Worm (Caenorhabditis elegans) whole organism, L4 larva: ENCODE results near the gene daf-14.

ENCODE experiments used
- F10B5.3 ChIP-seq: sonication (generic microtip); optimal IDR thresholded peaks from 2 replicates; lab custom pipeline; 2016; ENCODE audit warnings: mild to moderate bottlenecking, missing genetic modification characterization, missing compliant biosample characterization
- F26F4.8 ChIP-seq: fragments of 200-800 bp; sonication (Bioruptor generic); conservative IDR thresholded peaks from 2 replicates; pipeline ENCODE4 v1.3.6; 2022; ENCODE audit warnings: missing genetic modification characterization, missing compliant biosample characterization
- F37D6.2 ChIP-seq: sonication (generic microtip); optimal IDR thresholded peaks from 2 replicates; lab custom pipeline; 2016; ENCODE audit warnings: mild to moderate bottlenecking, missing genetic modification characterization, missing compliant biosample characterization
- R02D3.7 ChIP-seq: fragments of 150-350 bp; sonication (generic microtip); optimal IDR thresholded peaks from 3 replicates; lab custom pipeline; 2014; ENCODE audit warnings: missing biosample characterization, missing genetic modification characterization
- Y48G9A.11 ChIP-seq: fragments of 200-800 bp; sonication (Bioruptor generic); IDR thresholded peaks from 2 replicates; pipeline ENCODE4 v1.3.6; 2022; ENCODE audit warnings: missing genetic modification reagents, missing genetic modification characterization, missing compliant biosample characterization
- Y75B8A.6 ChIP-seq: fragments of 200-800 bp; sonication (Bioruptor generic); IDR thresholded peaks from 2 replicates; pipeline ENCODE4 v1.3.6; 2022; ENCODE audit warnings: missing genetic modification reagents, missing genetic modification characterization, missing compliant biosample characterization
- ama-1 ChIP-seq: fragments of 150-350 bp; optimal IDR thresholded peaks from 2 replicates; lab custom pipeline; 2014; ENCODE audit warnings: inconsistent platforms, mixed read lengths
- arid-1 ChIP-seq: fragments of 200-800 bp; sonication (Bioruptor generic); conservative IDR thresholded peaks from 2 replicates; pipeline ENCODE4 v1.3.6; 2022; ENCODE audit warnings: missing genetic modification reagents, missing genetic modification characterization, missing compliant biosample characterization
- attf-4 ChIP-seq: sonication (generic microtip); optimal IDR thresholded peaks from 3 replicates; lab custom pipeline; 2017; ENCODE audit warnings: missing biosample characterization, missing genetic modification characterization
- ceh-28 ChIP-seq: fragments of 150-350 bp; optimal IDR thresholded peaks from 2 replicates; lab custom pipeline; 2014; ENCODE audit warnings: missing biosample characterization, missing genetic modification reagents, missing genetic modification characterization
- ceh-32 ChIP-seq: sonication (generic microtip); optimal IDR thresholded peaks from 2 replicates; lab custom pipeline; 2016; ENCODE audit warnings: mild to moderate bottlenecking, missing genetic modification characterization, missing compliant biosample characterization; ENCODE audit not compliant: poor library complexity
- ceh-44 ChIP-seq: fragments of 200-800 bp; sonication (Bioruptor generic); IDR thresholded peaks from 2 replicates; pipeline ENCODE4 v1.3.6; 2022; ENCODE audit warnings: missing genetic modification reagents, missing genetic modification characterization, missing compliant biosample characterization
- ceh-62 ChIP-seq: sonication (generic microtip); optimal IDR thresholded peaks from 2 replicates; lab custom pipeline; 2017; ENCODE audit warnings: missing biosample characterization, missing genetic modification characterization
- ceh-82 ChIP-seq: sonication (generic microtip); optimal IDR thresholded peaks from 2 replicates; lab custom pipeline; 2017; ENCODE audit warnings: missing biosample characterization, missing genetic modification characterization
- ces-1 ChIP-seq: fragments of 150-350 bp; sonication (generic microtip); optimal IDR thresholded peaks from 4 replicates; lab custom pipeline; 2014; ENCODE audit warnings: missing biosample characterization, missing genetic modification reagents, missing genetic modification characterization
- cey-2 ChIP-seq: sonication (generic microtip); optimal IDR thresholded peaks from 3 replicates; lab custom pipeline; 2017; ENCODE audit warnings: missing genetic modification characterization, mild to moderate bottlenecking, missing compliant biosample characterization, antibody characterized with exemption, borderline replicate concordance; ENCODE audit not compliant: insufficient read depth
- daf-12 ChIP-seq: fragments of 150-350 bp; optimal IDR thresholded peaks from 2 replicates; lab custom pipeline; 2014; ENCODE audit warnings: missing biosample characterization, missing genetic modification reagents, missing genetic modification characterization
- daf-16 ChIP-seq, 3 experiments: sonication (generic microtip); optimal IDR thresholded peaks; 2 replicates each; lab custom pipeline; 2016 to 2017; ENCODE audit warnings: missing genetic modification characterization in 3 of 3, missing genetic modification reagents in 3 of 3, mild to moderate bottlenecking in 2 of 3, missing compliant biosample characterization in 2 of 3, missing biosample characterization in 1 of 3, moderate library complexity in 1 of 3
- dpl-1 ChIP-seq: fragments of 150-350 bp; optimal IDR thresholded peaks from 2 replicates; lab custom pipeline; 2014; ENCODE audit warnings: missing biosample characterization, missing genetic modification reagents, missing genetic modification characterization
- fkh-10 ChIP-seq: fragments of 150-350 bp; optimal IDR thresholded peaks from 2 replicates; lab custom pipeline; 2014; ENCODE audit warnings: missing biosample characterization, missing genetic modification reagents, missing genetic modification characterization
- gei-8 ChIP-seq: fragments of 200-800 bp; sonication (Bioruptor generic); optimal IDR thresholded peaks from 2 replicates; lab custom pipeline; 2018; ENCODE audit warnings: mild to moderate bottlenecking, missing genetic modification characterization, missing compliant biosample characterization
- hif-1 ChIP-seq, 2 experiments: sonication (generic microtip); optimal IDR thresholded peaks; 2 replicates each; lab custom pipeline; 2016 to 2017; ENCODE audit warnings: missing compliant biosample characterization in 2 of 2, missing genetic modification characterization in 2 of 2, missing genetic modification reagents in 2 of 2, missing genotype in 2 of 2, mild to moderate bottlenecking in 1 of 2
- hlh-11 ChIP-seq: fragments of 200-800 bp; sonication (Bioruptor generic); optimal IDR thresholded peaks from 2 replicates; lab custom pipeline; 2018; ENCODE audit warnings: mild to moderate bottlenecking, missing genetic modification characterization, missing compliant biosample characterization
- hmg-1.1 ChIP-seq: fragments of 200-800 bp; sonication (Bioruptor generic); IDR thresholded peaks from 2 replicates; pipeline ENCODE4 v1.3.6; 2022; ENCODE audit warnings: missing genetic modification reagents, missing genetic modification characterization, missing compliant biosample characterization
- lin-15B ChIP-seq: fragments of 150-350 bp; sonication (generic microtip); optimal IDR thresholded peaks from 3 replicates; lab custom pipeline; 2014; ENCODE audit warnings: missing biosample characterization, missing genetic modification characterization
- lin-29 ChIP-seq: fragments of 200-800 bp; sonication (Bioruptor generic); IDR thresholded peaks from 2 replicates; pipeline ENCODE4 v1.3.6; 2022; ENCODE audit warnings: missing genetic modification reagents, missing genetic modification characterization, missing compliant biosample characterization
- lin-39 ChIP-seq: fragments of 150-350 bp; optimal IDR thresholded peaks from 2 replicates; lab custom pipeline; 2014; ENCODE audit warnings: missing biosample characterization, missing genetic modification reagents, missing genetic modification characterization
- lsy-2 ChIP-seq, 2 experiments: fragments of 150-350 bp in 1 of 2; sonication (generic microtip) in 1 of 2; optimal IDR thresholded peaks; 2 replicates each; lab custom pipeline; 2014 to 2017; ENCODE audit warnings: missing biosample characterization in 2 of 2, missing genetic modification characterization in 2 of 2
- madf-9 ChIP-seq: fragments of 200-800 bp; sonication (Bioruptor generic); conservative IDR thresholded peaks from 2 replicates; pipeline ENCODE4 v1.3.6; 2022; ENCODE audit warnings: missing genetic modification reagents, missing genetic modification characterization, missing compliant biosample characterization
- mdt-29 ChIP-seq: fragments of 200-800 bp; sonication (Bioruptor generic); IDR thresholded peaks from 2 replicates; pipeline ENCODE4 v1.3.6; 2022; ENCODE audit warnings: missing genetic modification reagents, missing genetic modification characterization, missing compliant biosample characterization
- mxl-3 ChIP-seq: fragments of 200-800 bp; sonication (Bioruptor generic); optimal IDR thresholded peaks from 2 replicates; lab custom pipeline; 2018; ENCODE audit warnings: mild to moderate bottlenecking, missing genetic modification characterization, missing compliant biosample characterization
- nhr-10 ChIP-seq: fragments of 150-350 bp; optimal IDR thresholded peaks from 2 replicates; lab custom pipeline; 2014; ENCODE audit warnings: missing biosample characterization, missing genetic modification characterization
- nhr-102 ChIP-seq: sonication (generic microtip); optimal IDR thresholded peaks from 2 replicates; lab custom pipeline; 2016; ENCODE audit warnings: mild to moderate bottlenecking, missing genetic modification characterization, moderate library complexity, missing compliant biosample characterization
- nhr-111 ChIP-seq: fragments of 200-800 bp; sonication (Bioruptor generic); optimal IDR thresholded peaks from 2 replicates; lab custom pipeline; 2018; ENCODE audit warnings: mild to moderate bottlenecking, missing genetic modification characterization, missing compliant biosample characterization
- nhr-237 ChIP-seq: sonication (generic microtip); optimal IDR thresholded peaks from 2 replicates; lab custom pipeline; 2017; ENCODE audit warnings: missing biosample characterization, missing genetic modification characterization
- nhr-25 ChIP-seq: sonication (generic microtip); optimal IDR thresholded peaks from 2 replicates; lab custom pipeline; 2017; ENCODE audit warnings: missing genetic modification characterization, mild to moderate bottlenecking, missing compliant biosample characterization, antibody characterized with exemption, moderate library complexity, borderline replicate concordance; ENCODE audit not compliant: insufficient read depth
- nhr-28 ChIP-seq: fragments of 150-350 bp; optimal IDR thresholded peaks from 2 replicates; lab custom pipeline; 2014; ENCODE audit warnings: missing biosample characterization, missing genetic modification characterization
- nhr-41 ChIP-seq: fragments of 200-800 bp; sonication (Bioruptor generic); IDR thresholded peaks from 2 replicates; pipeline ENCODE4 v1.3.6; 2022; ENCODE audit warnings: missing genetic modification reagents, missing genetic modification characterization, missing compliant biosample characterization
- nhr-42 ChIP-seq: fragments of 200-800 bp; sonication (Bioruptor generic); IDR thresholded peaks from 2 replicates; pipeline ENCODE4 v1.3.6; 2022; ENCODE audit warnings: missing genetic modification characterization, missing compliant biosample characterization
- nhr-77 ChIP-seq: fragments of 150-350 bp; optimal IDR thresholded peaks from 2 replicates; lab custom pipeline; 2014; ENCODE audit warnings: missing biosample characterization, missing genetic modification characterization
- sdz-12 ChIP-seq: fragments of 200-800 bp; sonication (Bioruptor generic); optimal IDR thresholded peaks from 2 replicates; lab custom pipeline; 2018; ENCODE audit warnings: mild to moderate bottlenecking, missing genetic modification characterization, missing compliant biosample characterization
- set-16 ChIP-seq: fragments of 200-800 bp; sonication (Bioruptor generic); IDR thresholded peaks from 2 replicates; pipeline ENCODE4 v1.3.6; 2022; ENCODE audit warnings: missing genetic modification reagents, missing genetic modification characterization, missing compliant biosample characterization
- snpc-1.2 ChIP-seq: fragments of 200-800 bp; sonication (Bioruptor generic); IDR thresholded peaks from 2 replicates; pipeline ENCODE4 v1.3.6; 2022; ENCODE audit warnings: missing genetic modification reagents, missing genetic modification characterization, missing compliant biosample characterization
- snpc-4 ChIP-seq: fragments of 150-350 bp; optimal IDR thresholded peaks from 2 replicates; lab custom pipeline; 2014; ENCODE audit warnings: missing biosample characterization, missing genetic modification characterization
- spr-1 ChIP-seq: sonication (generic microtip); optimal IDR thresholded peaks from 2 replicates; lab custom pipeline; 2016; ENCODE audit warnings: mild to moderate bottlenecking, missing genetic modification characterization, missing compliant biosample characterization
- spr-3 ChIP-seq: fragments of 200-800 bp; sonication (Bioruptor generic); optimal IDR thresholded peaks from 2 replicates; lab custom pipeline; 2018; ENCODE audit warnings: mild to moderate bottlenecking, missing genetic modification characterization, missing compliant biosample characterization
- zfp-3 ChIP-seq: fragments of 200-800 bp; sonication (Bioruptor generic); conservative IDR thresholded peaks from 2 replicates; pipeline ENCODE4 v1.3.6; 2022; ENCODE audit warnings: missing genetic modification reagents, missing genetic modification characterization, missing compliant biosample characterization
- zip-11 ChIP-seq: fragments of 200-800 bp; sonication (Bioruptor generic); IDR thresholded peaks from 2 replicates; pipeline ENCODE4 v1.3.6; 2022; ENCODE audit warnings: missing genetic modification characterization, missing compliant biosample characterization
- zip-2 ChIP-seq: fragments of 150-350 bp; optimal IDR thresholded peaks from 2 replicates; lab custom pipeline; 2014; ENCODE audit warnings: missing biosample characterization, missing genetic modification characterization
- ztf-11 ChIP-seq: fragments of 150-350 bp; optimal IDR thresholded peaks from 2 replicates; lab custom pipeline; 2014; ENCODE audit warnings: missing biosample characterization, missing genetic modification characterization

daf-14 gene

ce11 chrIV:10245666-10246210 is 4.7 kb upstream of the daf-14 start, which contains the start of gene F01G10.10 (continued):
- TF ChIP-seq nhr-10 (tag; lab: Kevin White, UChicago), result no peak
- TF ChIP-seq mdt-29, result no peak
- no peak for TF ChIP-seq nhr-237
- TF ChIP-seq lin-15B (tag; lab: Kevin White, UChicago), result no peak
- TF ChIP-seq hif-1 (tag; optimal IDR thresholded peaks at IDR 0.05; lab: Kevin White, UChicago), result no peak
- no peak for TF ChIP-seq ztf-11
- TF ChIP-seq lsy-2 (tag; optimal IDR thresholded peaks at IDR 0.05; lab: Kevin White, UChicago), result no peak
- no peak for TF ChIP-seq zip-11 (GFP tag; lab: Robert Waterston, UW)
- TF ChIP-seq Y48G9A.11, result 0 out of 2 replicates have a peak, but pooled peaks have one; percentile 35
- no peak for TF ChIP-seq daf-12 (tag; lab: Kevin White, UChicago)
- peak; percentile 25 for TF ChIP-seq nhr-102 (tag; lab: Kevin White, UChicago)
- TF ChIP-seq R02D3.7, result no peak
- no peak for TF ChIP-seq cey-2 (tag; lab: Kevin White, UChicago)
- TF ChIP-seq ceh-62 (tag; lab: Kevin White, UChicago), result no peak
- TF ChIP-seq lin-29, result no peak
- no peak for TF ChIP-seq ceh-44 (GFP tag; lab: Robert Waterston, UW)
- TF ChIP-seq hmg-1.1, result no peak
- TF ChIP-seq ceh-32 (tag; lab: Kevin White, UChicago), result no peak
- no peak for TF ChIP-seq nhr-42 (GFP tag; lab: Robert Waterston, UW)
- TF ChIP-seq snpc-1.2 (GFP tag; lab: Robert Waterston, UW), result no peak
- no peak for TF ChIP-seq nhr-41 (GFP tag; lab: Robert Waterston, UW)
- no peak for TF ChIP-seq set-16 (GFP tag; lab: Robert Waterston, UW)
- TF ChIP-seq snpc-4 (tag; lab: Kevin White, UChicago), result no peak
- TF ChIP-seq gei-8 (GFP tag; lab: Kevin White, UChicago), result no peak
- TF ChIP-seq spr-3 (GFP tag; lab: Kevin White, UChicago), result no peak
- 0 out of 2 replicates have a peak, but pooled peaks have one; percentile 60 for TF ChIP-seq arid-1 (GFP tag; lab: Robert Waterston, UW)
- TF ChIP-seq F26F4.8 (GFP tag; lab: Robert Waterston, UW), result no peak
- peak; percentile 2 for TF ChIP-seq mxl-3
- TF ChIP-seq sdz-12, result no peak
- no peak for TF ChIP-seq lin-39 (tag; lab: Kevin White, UChicago)
- TF ChIP-seq daf-16 (GFP tag; optimal IDR thresholded peaks at IDR 0.05; lab: Kevin White, UChicago), result no peak
- peak; percentile 12 for TF ChIP-seq daf-16 (tag; optimal IDR thresholded peaks at IDR 0.05; lab: Kevin White, UChicago)
- no peak for TF ChIP-seq madf-9 (GFP tag; lab: Robert Waterston, UW)
- peak; percentile 3; the same call in 1 of the 2 replicates for TF ChIP-seq Y75B8A.6
- no peak for TF ChIP-seq ceh-28 (tag; lab: Kevin White, UChicago)
- TF ChIP-seq F37D6.2 (tag; lab: Kevin White, UChicago), result no peak
- TF ChIP-seq nhr-77, result no peak
- no peak for TF ChIP-seq ces-1 (GFP tag; lab: Kevin White, UChicago)
- TF ChIP-seq nhr-25 (tag; lab: Kevin White, UChicago), result no peak
- no peak for TF ChIP-seq attf-4
- TF ChIP-seq nhr-28, result peak; percentile 13
- TF ChIP-seq zip-2 (tag; lab: Kevin White, UChicago), result no peak
- TF ChIP-seq hlh-11, result peak; percentile 9
- TF ChIP-seq zfp-3 (GFP tag; lab: Robert Waterston, UW), result peak; percentile 85; the same call in 1 of the 2 replicates
- peak; percentile 13 for TF ChIP-seq nhr-111 (GFP tag; lab: Kevin White, UChicago)
- peak; percentile 5 for TF ChIP-seq spr-1 (tag; lab: Kevin White, UChicago)
- no peak for TF ChIP-seq ceh-82 (tag; lab: Kevin White, UChicago)
- no peak for TF ChIP-seq F10B5.3
- peak; percentile 5 for TF ChIP-seq dpl-1 (GFP tag; lab: Kevin White, UChicago)
- TF ChIP-seq ama-1, result peak; percentile 59
- TF ChIP-seq fkh-10 (GFP tag; lab: Kevin White, UChicago), result no peak
